Fruit fly (Drosophila melanogaster): ENCODE data around the gene awd.

DNA sequence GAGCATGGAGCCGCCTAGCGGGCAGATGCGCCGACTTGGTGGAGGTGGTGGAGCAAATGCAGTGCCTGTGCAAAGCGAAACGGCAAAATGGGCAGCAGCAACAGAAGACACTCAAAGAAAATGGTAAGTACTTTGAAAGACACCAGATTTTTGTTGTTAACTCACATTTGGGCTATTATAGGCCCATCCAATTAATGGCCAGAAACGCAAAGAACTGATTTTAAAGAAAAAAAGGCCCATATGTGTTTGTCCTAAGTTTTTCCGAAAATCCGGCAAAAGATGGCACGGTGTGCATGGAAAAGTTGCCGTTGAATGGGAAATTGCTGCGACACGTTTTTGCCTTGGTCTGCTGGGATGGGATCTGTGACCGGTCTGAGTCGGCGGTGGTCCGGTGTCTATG lies 22.3 kb upstream of the awd start:
- TF ChIP-seq pad (GFP tag; optimal IDR thresholded peaks at IDR 0.05) (no peak), CG33017 (tag; optimal IDR thresholded peaks at IDR 0.05) (no peak), ovo (GFP tag; optimal IDR thresholded peaks at IDR 0.05) (no peak), Crg-1 (GFP tag; optimal IDR thresholded peaks at IDR 0.05) (no peak), cic (GFP tag; optimal IDR thresholded peaks at IDR 0.05) (no peak), tj (GFP tag; optimal IDR thresholded peaks at IDR 0.05) (no peak), CG7045 (GFP tag; optimal IDR thresholded peaks at IDR 0.05) (no peak), CG5204 (GFP tag; optimal IDR thresholded peaks at IDR 0.05) (no peak), Clk (GFP tag; optimal IDR thresholded peaks at IDR 0.05) (no peak)

Measured in whole organism, adult.